Fruit fly (Drosophila melanogaster) whole organism, embryonic: ENCODE measurements around the gene CG32087.

Experiments
- BEAF-32 ChIP-seq: fragments of 200-800 bp; sonication (Bioruptor generic); optimal IDR thresholded peaks from 3 replicates; lab custom pipeline; 2017; ENCODE audit warnings: missing biosample characterization, missing genetic modification characterization, mild to moderate bottlenecking, moderate library complexity, missing genetic modification reagents
- Bteb2 ChIP-seq: fragments of 200-800 bp; sonication (Bioruptor generic); optimal IDR thresholded peaks from 2 replicates; lab custom pipeline; 2016; ENCODE audit warnings: missing biosample characterization, missing genetic modification characterization
- CG10543 ChIP-seq: fragments of 200-800 bp; sonication (Bioruptor generic); optimal IDR thresholded peaks from 3 replicates; lab custom pipeline; 2017; ENCODE audit warnings: missing biosample characterization, mild to moderate bottlenecking, missing genetic modification characterization, moderate library complexity
- CG13123 ChIP-seq: fragments of 200-800 bp; sonication (Bioruptor generic); optimal IDR thresholded peaks from 2 replicates; lab custom pipeline; 2016; ENCODE audit warnings: missing biosample characterization, missing genetic modification characterization
- CG13296 ChIP-seq: fragments of 200-800 bp; sonication (Bioruptor generic); optimal IDR thresholded peaks from 3 replicates; lab custom pipeline; 2018; ENCODE audit warnings: missing biosample characterization, mild to moderate bottlenecking, missing genetic modification characterization
- CG1529 ChIP-seq: fragments of 200-800 bp; sonication (Bioruptor generic); optimal IDR thresholded peaks from 3 replicates; lab custom pipeline; 2018; ENCODE audit warnings: missing biosample characterization, missing genetic modification characterization
- CG1647 ChIP-seq: fragments of 200-800 bp; sonication (Bioruptor generic); optimal IDR thresholded peaks from 3 replicates; lab custom pipeline; 2016; ENCODE audit warnings: missing biosample characterization, missing genetic modification characterization
- CG16813 ChIP-seq: fragments of 200-800 bp; sonication (Bioruptor generic); IDR thresholded peaks from 3 replicates; pipeline ENCODE4 v1.3.6; 2022; ENCODE audit warnings: missing biosample characterization, missing genetic modification characterization; ENCODE audit not compliant: partially characterized antibody
- CG17385 ChIP-seq: fragments of 200-800 bp; sonication (Bioruptor generic); optimal IDR thresholded peaks from 3 replicates; lab custom pipeline; 2018; ENCODE audit warnings: missing biosample characterization, mild to moderate bottlenecking, missing genetic modification characterization
- CG17912 ChIP-seq: fragments of 200-800 bp; sonication (Bioruptor generic); optimal IDR thresholded peaks from 2 replicates; lab custom pipeline; 2018; ENCODE audit warnings: missing biosample characterization, mild to moderate bottlenecking, missing genetic modification characterization
- CG1832 ChIP-seq: fragments of 200-800 bp; sonication (Bioruptor generic); optimal IDR thresholded peaks from 2 replicates; lab custom pipeline; 2017; ENCODE audit warnings: missing biosample characterization, mild to moderate bottlenecking, missing genetic modification characterization, inconsistent platforms
- CG18476 ChIP-seq: fragments of 200-800 bp; sonication (Bioruptor generic); optimal IDR thresholded peaks from 2 replicates; lab custom pipeline; 2016; ENCODE audit warnings: missing biosample characterization, mild to moderate bottlenecking, missing genetic modification characterization
- CG18619 ChIP-seq: fragments of 200-800 bp; sonication (Bioruptor generic); optimal IDR thresholded peaks from 3 replicates; lab custom pipeline; 2017; ENCODE audit warnings: missing biosample characterization, mild to moderate bottlenecking, missing genetic modification characterization
- CG31365 ChIP-seq: fragments of 200-800 bp; sonication (Bioruptor generic); optimal IDR thresholded peaks from 2 replicates; lab custom pipeline; 2018; ENCODE audit warnings: missing biosample characterization, mild to moderate bottlenecking, missing genetic modification characterization
- CG32532 ChIP-seq: fragments of 200-800 bp; sonication (Bioruptor generic); IDR thresholded peaks from 2 replicates; pipeline ENCODE4 v1.3.6; 2022; ENCODE audit warnings: missing biosample characterization, missing genetic modification characterization
- CG3407 ChIP-seq: fragments of 200-800 bp; sonication (Bioruptor generic); optimal IDR thresholded peaks from 2 replicates; lab custom pipeline; 2018; ENCODE audit warnings: missing biosample characterization, mild to moderate bottlenecking, missing genetic modification characterization
- CG7372 ChIP-seq: fragments of 200-800 bp; sonication (Bioruptor generic); IDR thresholded peaks from 2 replicates; pipeline ENCODE4 v1.3.6; 2022; ENCODE audit warnings: missing biosample characterization, missing genetic modification characterization
- CG8281 ChIP-seq: fragments of 200-800 bp; sonication (Bioruptor generic); optimal IDR thresholded peaks from 2 replicates; lab custom pipeline; 2018; ENCODE audit warnings: missing biosample characterization, mild to moderate bottlenecking, missing genetic modification characterization, moderate library complexity
- CG9609 ChIP-seq: fragments of 200-800 bp; sonication (Bioruptor generic); optimal IDR thresholded peaks from 3 replicates; lab custom pipeline; 2016; ENCODE audit warnings: missing biosample characterization, missing genetic modification characterization
- CoRest ChIP-seq: fragments of 200-800 bp; sonication (Bioruptor generic); optimal IDR thresholded peaks from 3 replicates; lab custom pipeline; 2018; ENCODE audit warnings: missing biosample characterization, mild to moderate bottlenecking, missing genetic modification characterization, moderate library complexity
- CrebB ChIP-seq: fragments of 200-800 bp; sonication (Bioruptor generic); optimal IDR thresholded peaks from 3 replicates; lab custom pipeline; 2018; ENCODE audit warnings: missing biosample characterization, mild to moderate bottlenecking, missing genetic modification characterization
- Elba2 ChIP-seq: fragments of 200-800 bp; sonication (Bioruptor generic); optimal IDR thresholded peaks from 3 replicates; lab custom pipeline; 2016; ENCODE audit warnings: missing biosample characterization, missing genetic modification characterization
- Hr39 ChIP-seq: fragments of >200 bp; optimal IDR thresholded peaks from 2 replicates; lab custom pipeline; 2017
- Mes4 ChIP-seq: fragments of 200-800 bp; sonication (Bioruptor generic); optimal IDR thresholded peaks from 2 replicates; lab custom pipeline; 2016; ENCODE audit warnings: missing biosample characterization, missing genetic modification characterization
- Myb ChIP-seq: fragments of 200-800 bp; sonication (Bioruptor generic); optimal IDR thresholded peaks from 2 replicates; lab custom pipeline; 2016; ENCODE audit warnings: missing biosample characterization, missing genetic modification characterization
- Neu2 ChIP-seq: fragments of 200-800 bp; sonication (Bioruptor generic); optimal IDR thresholded peaks from 3 replicates; lab custom pipeline; 2016; ENCODE audit warnings: missing biosample characterization, missing genetic modification characterization, borderline replicate concordance
- Oaz ChIP-seq: fragments of 200-800 bp; sonication (Bioruptor generic); IDR thresholded peaks from 2 replicates; pipeline ENCODE4 v1.3.6; 2022; ENCODE audit warnings: missing biosample characterization, missing genetic modification characterization
- Optix ChIP-seq: fragments of 200-800 bp; sonication (Bioruptor generic); IDR thresholded peaks from 3 replicates; pipeline ENCODE4 v1.3.6; 2022; ENCODE audit warnings: missing biosample characterization, missing genetic modification characterization
- Trl ChIP-seq, 3 experiments: fragments of >200 bp in 2 of 3; fragments of 200-800 bp in 1 of 3; sonication (Bioruptor generic) in 1 of 3; optimal IDR thresholded peaks; 2 replicates in 1 of 3; 3 replicates in 2 of 3; lab custom pipeline; 2016 to 2017; ENCODE audit warnings: missing biosample characterization in 1 of 3, missing genetic modification characterization in 1 of 3
- YL-1 ChIP-seq: fragments of 200-800 bp; sonication (Bioruptor generic); optimal IDR thresholded peaks from 3 replicates; lab custom pipeline; 2017; ENCODE audit warnings: missing biosample characterization, mild to moderate bottlenecking, missing genetic modification characterization
- ase ChIP-seq: fragments of 200-800 bp; sonication (Bioruptor generic); IDR thresholded peaks from 3 replicates; pipeline ENCODE4 v1.3.6; 2022; ENCODE audit warnings: missing biosample characterization, missing genetic modification characterization
- br ChIP-seq: fragments of >200 bp; optimal IDR thresholded peaks from 2 replicates; lab custom pipeline; 2017
- cwo ChIP-seq: fragments of 200-800 bp; sonication (Bioruptor generic); optimal IDR thresholded peaks from 3 replicates; lab custom pipeline; 2017; ENCODE audit warnings: missing biosample characterization, missing genetic modification characterization, mild to moderate bottlenecking, moderate library complexity, missing genetic modification reagents
- dpn ChIP-seq, 2 experiments: fragments of 200-800 bp; sonication (Bioruptor generic); optimal IDR thresholded peaks; 3 replicates each; lab custom pipeline; 2016; ENCODE audit warnings: missing biosample characterization in 2 of 2, missing genetic modification characterization in 2 of 2
- dysf ChIP-seq: fragments of 200-800 bp; sonication (Bioruptor generic); IDR thresholded peaks from 3 replicates; pipeline ENCODE4 v1.3.6; 2022; ENCODE audit warnings: missing biosample characterization, missing genetic modification characterization
- exex ChIP-seq: fragments of 200-800 bp; sonication (Bioruptor generic); optimal IDR thresholded peaks from 4 replicates; lab custom pipeline; 2018; ENCODE audit warnings: missing biosample characterization, mild to moderate bottlenecking, missing genetic modification characterization, moderate library complexity
- gcm ChIP-seq: fragments of 200-800 bp; sonication (Bioruptor generic); optimal IDR thresholded peaks from 2 replicates; lab custom pipeline; 2019; ENCODE audit warnings: missing biosample characterization, mild to moderate bottlenecking, missing genetic modification characterization, moderate library complexity
- gcm2 ChIP-seq: fragments of 200-800 bp; sonication (Bioruptor generic); optimal IDR thresholded peaks from 2 replicates; lab custom pipeline; 2016; ENCODE audit warnings: missing biosample characterization, missing genetic modification characterization
- her ChIP-seq: fragments of 200-800 bp; sonication (Bioruptor generic); optimal IDR thresholded peaks from 2 replicates; lab custom pipeline; 2016; ENCODE audit warnings: missing biosample characterization, missing genetic modification characterization
- jing ChIP-seq: fragments of 200-800 bp; sonication (Bioruptor generic); optimal IDR thresholded peaks from 2 replicates; lab custom pipeline; 2018; ENCODE audit warnings: missing biosample characterization, mild to moderate bottlenecking, missing genetic modification characterization
- lov ChIP-seq, 2 experiments: fragments of 200-800 bp in 1 of 2; fragments of >200 bp in 1 of 2; sonication (Bioruptor generic) in 1 of 2; IDR thresholded peaks in 1 of 2; optimal IDR thresholded peaks in 1 of 2; 2 replicates in 1 of 2; 3 replicates in 1 of 2; pipeline versions ENCODE4 v1.3.6 to Lab custom; 2017 to 2022; ENCODE audit warnings: missing biosample characterization in 1 of 2, missing genetic modification characterization in 1 of 2
- luna ChIP-seq: fragments of 200-800 bp; sonication (Bioruptor generic); optimal IDR thresholded peaks from 2 replicates; lab custom pipeline; 2016; ENCODE audit warnings: missing biosample characterization, missing genetic modification characterization
- p53 ChIP-seq: fragments of 200-800 bp; sonication (Bioruptor generic); optimal IDR thresholded peaks from 2 replicates; lab custom pipeline; 2016; ENCODE audit warnings: missing biosample characterization, missing genetic modification characterization
- pzg ChIP-seq: fragments of 200-800 bp; sonication (Bioruptor generic); optimal IDR thresholded peaks from 3 replicates; lab custom pipeline; 2018; ENCODE audit warnings: missing biosample characterization, mild to moderate bottlenecking, missing genetic modification characterization, moderate library complexity
- ro ChIP-seq: fragments of 200-800 bp; sonication (Bioruptor generic); IDR thresholded peaks from 2 replicates; pipeline ENCODE4 v1.3.6; 2022; ENCODE audit warnings: missing biosample characterization, missing genetic modification characterization
- run ChIP-seq: fragments of 200-800 bp; sonication (Bioruptor generic); optimal IDR thresholded peaks from 3 replicates; lab custom pipeline; 2018; ENCODE audit warnings: missing biosample characterization, mild to moderate bottlenecking, missing genetic modification characterization
- sim ChIP-seq: fragments of 200-800 bp; sonication (Bioruptor generic); IDR thresholded peaks from 2 replicates; pipeline ENCODE4 v1.3.6; 2022; ENCODE audit warnings: missing biosample characterization, missing genetic modification characterization
- vnd ChIP-seq: fragments of 200-800 bp; sonication (Bioruptor generic); IDR thresholded peaks from 3 replicates; pipeline ENCODE4 v1.3.6; 2022; ENCODE audit warnings: missing biosample characterization, missing genetic modification characterization; ENCODE audit not compliant: partially characterized antibody
- wek ChIP-seq: fragments of 200-800 bp; sonication (Bioruptor generic); optimal IDR thresholded peaks from 3 replicates; lab custom pipeline; 2018; ENCODE audit warnings: missing biosample characterization, mild to moderate bottlenecking, missing genetic modification characterization, moderate library complexity
- z ChIP-seq: fragments of 200-800 bp; sonication (Bioruptor generic); IDR thresholded peaks from 3 replicates; pipeline ENCODE4 v1.3.6; 2022; ENCODE audit warnings: missing biosample characterization, missing genetic modification characterization

The CG32087 gene

dm6 chr3L:11707978-11708632, 23.8 kb upstream of the CG32087 start, which contains the start of gene CG11658 (continued):
- TF ChIP-seq CG17385 (GFP tag; lab: Kevin White, UChicago) (no peak), wek (GFP tag; lab: Kevin White, UChicago) (no peak), gcm (GFP tag; lab: Kevin White, UChicago) (no peak), CG17912 (GFP tag; lab: Kevin White, UChicago) (no peak), pzg (no peak), CG3407 (GFP tag; lab: Kevin White, UChicago) (no peak), dysf (no peak), CG31365 (tag; lab: Kevin White, UChicago) (no peak), CoRest (tag; lab: Kevin White, UChicago) (no peak), ase (GFP tag; lab: Robert Waterston, UW) (0 out of 3 replicates have a peak, but pooled peaks have one; percentile 5), CG13296 (GFP tag; lab: Kevin White, UChicago) (no peak), YL-1 (GFP tag; lab: Kevin White, UChicago) (peak; percentile 10), cwo (GFP tag; lab: Kevin White, UChicago) (peak; percentile 12), BEAF-32 (GFP tag; lab: Kevin White, UChicago) (no peak), CG7372 (GFP tag; lab: Robert Waterston, UW) (no peak), sim (GFP tag; lab: Robert Waterston, UW) (no peak), dpn (GFP tag; optimal IDR thresholded peaks at IDR 0.05; lab: Kevin White, UChicago) (no peak), CG9609 (GFP tag; lab: Kevin White, UChicago) (no peak), Oaz (no peak), CG18619 (GFP tag; lab: Kevin White, UChicago) (peak; percentile 11), br (lab: Kevin White, UChicago) (no peak), lov (optimal IDR thresholded peaks at IDR 0.05; lab: Kevin White, UChicago) (no peak), lov (GFP tag; IDR thresholded peaks at IDR 0.05; lab: Robert Waterston, UW) (no peak), CrebB (tag; lab: Kevin White, UChicago) (no peak), CG10543 (peak; percentile 63), CG1832 (GFP tag; lab: Kevin White, UChicago) (no peak), vnd (no peak), p53 (GFP tag; lab: Kevin White, UChicago) (no peak), run (no peak), CG32532 (GFP tag; lab: Robert Waterston, UW) (no peak), ro (GFP tag; lab: Robert Waterston, UW) (no peak), CG1529 (no peak), CG16813 (no peak), CG13123 (no peak), CG1647 (GFP tag; lab: Kevin White, UChicago) (no peak), Myb (peak; percentile 82), Trl (optimal IDR thresholded peaks at IDR 0.05; lab: Kevin White, UChicago) (peak; percentile 91 to 98), Trl (GFP tag; optimal IDR thresholded peaks at IDR 0.05; lab: Kevin White, UChicago) (no peak), her (no peak), z (no peak), Bteb2 (no peak), CG8281 (tag; lab: Kevin White, UChicago) (no peak), luna (GFP tag; lab: Kevin White, UChicago) (no peak), jing (no peak), CG18476 (GFP tag; lab: Kevin White, UChicago) (no peak), gcm2 (GFP tag; lab: Kevin White, UChicago) (no peak), Optix (0 out of 3 replicates have a peak, but pooled peaks have one; percentile 24), Neu2 (no peak), Hr39 (lab: Kevin White, UChicago) (no peak), Mes4 (GFP tag; lab: Kevin White, UChicago) (no peak), Elba2 (GFP tag; lab: Kevin White, UChicago) (no peak), exex (tag; lab: Kevin White, UChicago) (peak; percentile 54)
